Fruit fly (Drosophila melanogaster): Measurements from ENCODE around the gene Acer.

Acer gene

DNA sequence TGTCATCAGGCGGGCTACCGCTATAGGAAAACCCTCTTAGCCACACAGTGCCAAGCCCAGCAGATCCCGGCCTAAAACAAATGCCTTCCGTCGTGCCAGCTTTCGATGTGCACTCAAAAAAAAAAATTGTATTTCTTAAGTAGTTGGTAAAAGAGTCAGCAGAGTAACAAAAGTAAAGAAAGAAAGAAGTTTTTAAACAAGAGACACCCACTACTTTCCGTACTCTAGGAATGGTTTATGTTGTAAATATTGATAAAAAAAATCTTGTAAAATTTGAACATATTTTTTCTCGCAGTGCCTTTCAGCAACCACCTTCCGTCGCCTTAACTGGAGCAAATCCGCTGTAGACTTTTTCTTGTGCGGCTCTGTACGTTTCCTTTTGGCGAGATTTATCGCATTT lies 51.2 kb downstream of the Acer start (continued):
- TF ChIP-seq CG6175 (GFP tag; IDR thresholded peaks at IDR 0.05) (no peak), ase (GFP tag; IDR thresholded peaks at IDR 0.05) (no peak)

DNA sequence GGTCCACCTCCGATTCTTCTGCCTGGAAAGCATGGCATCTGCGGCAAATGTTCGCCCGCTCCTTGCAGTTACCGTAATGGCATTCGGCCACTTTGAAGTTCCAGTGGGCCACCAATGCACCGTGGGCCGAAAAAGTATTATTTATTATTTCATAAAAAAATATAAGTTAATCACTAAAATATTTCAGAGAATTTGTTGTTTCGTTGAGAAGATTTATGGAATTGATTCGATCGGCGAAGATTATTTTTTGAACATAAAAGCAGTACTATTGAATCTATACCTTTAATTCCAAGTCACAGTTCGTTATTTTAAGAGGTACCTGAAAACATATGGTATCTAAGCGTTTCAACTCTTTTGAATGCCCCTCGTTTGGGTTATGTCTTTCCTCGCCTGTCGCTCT lies 52.5 kb downstream of the Acer start:
- TF ChIP-seq lov (optimal IDR thresholded peaks at IDR 0.05) (no peak), lov (GFP tag; IDR thresholded peaks at IDR 0.05) (no peak), gem (tag; optimal IDR thresholded peaks at IDR 0.05) (peak; percentile 33), bsh (GFP tag; optimal IDR thresholded peaks at IDR 0.05) (peak in 1 of 2 experiments; percentile 23)

DNA sequence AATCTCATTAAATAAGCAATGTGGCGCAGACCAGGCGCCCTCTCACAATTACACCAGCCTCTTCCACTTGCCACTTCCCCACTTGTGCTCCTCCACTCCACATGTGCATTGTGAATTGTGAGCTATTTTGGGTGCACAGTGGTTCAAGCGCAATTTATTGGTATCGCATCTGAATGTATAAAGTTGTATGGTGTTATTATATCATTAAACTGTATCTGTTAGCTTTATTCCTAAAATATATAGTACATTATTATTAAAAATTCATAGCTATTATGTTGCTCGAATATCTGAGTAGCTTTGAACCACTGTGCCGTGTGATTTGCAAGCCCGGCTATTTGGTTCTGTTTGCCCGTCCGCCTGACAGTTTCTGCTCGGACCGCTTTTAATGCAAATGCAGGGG lies 53.2 kb downstream of the Acer start:
- TF ChIP-seq bbx (GFP tag; IDR thresholded peaks at IDR 0.05; ENCODE audit: partially characterized antibody) (no peak), mld (GFP tag; IDR thresholded peaks at IDR 0.05; ENCODE audit: partially characterized antibody) (no peak), slbo (GFP tag; IDR thresholded peaks at IDR 0.05) (peak; percentile 73), CG34422 (GFP tag; IDR thresholded peaks at IDR 0.05) (peak; percentile 89), Xrp1 (GFP tag; IDR thresholded peaks at IDR 0.05) (peak; percentile 98), HLH4C (GFP tag; IDR thresholded peaks at IDR 0.05; ENCODE audit: partially characterized antibody) (0 out of 3 replicates have a peak, but pooled peaks have one; percentile 22), ham (GFP tag; IDR thresholded peaks at IDR 0.05) (no peak), CG4424 (GFP tag; optimal IDR thresholded peaks at IDR 0.05) (peak; percentile 92), CG14014 (GFP tag; IDR thresholded peaks at IDR 0.05) (peak; percentile 84), CG2116 (GFP tag; optimal IDR thresholded peaks at IDR 0.05) (peak; percentile 45), usp (GFP tag; optimal IDR thresholded peaks at IDR 0.05) (no peak), NfI (GFP tag; optimal IDR thresholded peaks at IDR 0.05) (peak; percentile 63), kah (GFP tag; optimal IDR thresholded peaks at IDR 0.05) (peak; percentile 72), CG2678 (tag; optimal IDR thresholded peaks at IDR 0.05) (peak; percentile 86), CG17361 (GFP tag; IDR thresholded peaks at IDR 0.05) (peak; percentile 89), sqz (GFP tag; optimal IDR thresholded peaks at IDR 0.05) (peak; percentile 54), D19A (tag; optimal IDR thresholded peaks at IDR 0.05) (peak; percentile 85), CG15269 (tag; optimal IDR thresholded peaks at IDR 0.05) (peak; percentile 81), Atf3 (GFP tag; optimal IDR thresholded peaks at IDR 0.05) (peak; percentile 46), bcd (GFP tag; optimal IDR thresholded peaks at IDR 0.05) (peak; percentile 77), otp (GFP tag; IDR thresholded peaks at IDR 0.05) (peak; percentile 92), HLHmδ (GFP tag; optimal IDR thresholded peaks at IDR 0.05) (no peak), CG15696 (tag; optimal IDR thresholded peaks at IDR 0.05) (peak; percentile 77), CG15011 (GFP tag; optimal IDR thresholded peaks at IDR 0.05) (peak; percentile 58), bsh (GFP tag; optimal IDR thresholded peaks at IDR 0.05) (peak; percentile 93 to 96), pum (GFP tag; optimal IDR thresholded peaks at IDR 0.05) (peak; percentile 56), D19B (GFP tag; optimal IDR thresholded peaks at IDR 0.05) (no peak), Drgx (GFP tag; IDR thresholded peaks at IDR 0.05) (peak; percentile 95), D (optimal IDR thresholded peaks at IDR 0.05) (no peak), D (GFP tag; optimal IDR thresholded peaks at IDR 0.05) (peak; percentile 89), zf30C (GFP tag; optimal IDR thresholded peaks at IDR 0.05) (no peak), chif (GFP tag; optimal IDR thresholded peaks at IDR 0.05) (peak; percentile 47 to 71), emc (GFP tag; optimal IDR thresholded peaks at IDR 0.05) (no peak), Lhr (GFP tag; optimal IDR thresholded peaks at IDR 0.05) (peak; percentile 65), Mrtf (GFP tag; IDR thresholded peaks at IDR 0.05) (peak; percentile 74; the same call in 2 of the 3 replicates), pita (GFP tag; optimal IDR thresholded peaks at IDR 0.05) (no peak), CG2129 (GFP tag; IDR thresholded peaks at IDR 0.05; ENCODE audit: partially characterized antibody) (no peak), CG32767 (GFP tag; IDR thresholded peaks at IDR 0.05) (peak; percentile 82), tx (GFP tag; optimal IDR thresholded peaks at IDR 0.05) (no peak), zen (tag; optimal IDR thresholded peaks at IDR 0.05) (peak; percentile 86), CHES-1-like (GFP tag; optimal IDR thresholded peaks at IDR 0.05) (no peak), CG16863 (GFP tag; optimal IDR thresholded peaks at IDR 0.05) (peak; percentile 32), CG4328 (GFP tag; optimal IDR thresholded peaks at IDR 0.05) (peak; percentile 35)
